Worm (Caenorhabditis elegans): ENCODE results near the gene dhps-1.

dhps-1 gene

DNA sequence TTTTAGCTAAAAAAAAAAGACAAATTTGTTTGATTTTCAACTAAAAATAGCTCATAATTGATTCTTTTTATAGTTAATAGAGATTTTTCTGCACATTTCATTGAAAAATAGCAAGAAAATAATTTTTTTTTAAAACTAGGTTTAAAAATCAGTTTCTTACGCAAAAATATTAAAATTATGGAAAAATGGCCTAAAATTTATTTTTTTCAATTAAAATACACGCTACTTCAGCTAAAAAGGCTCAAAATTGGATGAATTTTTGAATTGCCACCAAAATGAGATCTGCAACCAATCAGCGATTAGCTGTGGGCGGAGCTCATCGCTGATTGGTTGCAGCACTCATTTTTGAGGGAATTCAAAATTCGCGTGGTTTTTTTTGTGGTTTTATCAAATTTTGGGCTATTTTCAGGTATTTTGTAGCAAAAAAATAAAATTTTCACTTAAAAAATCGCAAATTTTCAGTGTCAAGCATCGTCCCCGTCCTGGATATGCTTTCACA lies 29.6 kb upstream of the dhps-1 start:
- TF ChIP-seq sea-2 (GFP tag; optimal IDR thresholded peaks at IDR 0.05) (no peak), nfya-1 (tag; optimal IDR thresholded peaks at IDR 0.05; ENCODE audit: insufficient read depth) (peak; percentile 79)

DNA sequence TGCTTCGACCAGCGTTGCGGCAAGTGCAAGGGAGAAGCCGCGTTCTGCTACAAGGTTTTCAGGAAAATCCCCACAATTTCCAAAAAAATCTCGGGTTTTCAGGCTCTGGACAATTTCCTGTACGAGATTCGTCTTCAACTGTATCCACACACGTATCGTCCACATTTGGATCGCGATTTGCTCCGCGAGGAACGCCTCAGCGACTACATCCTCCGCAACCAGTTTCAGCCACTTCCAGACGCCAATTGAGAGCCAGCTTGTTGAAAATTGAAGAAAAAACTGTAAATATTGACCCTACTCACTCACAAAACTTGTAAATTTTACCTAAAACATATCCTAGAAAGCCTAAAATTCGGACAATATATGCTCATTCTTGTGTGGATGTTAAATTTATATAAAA lies 28.0 kb upstream of the dhps-1 start:
- TF ChIP-seq pha-4 (tag; optimal IDR thresholded peaks at IDR 0.05) (no peak), ama-1 (optimal IDR thresholded peaks at IDR 0.05) (peak; percentile 65), lsy-12 (tag; optimal IDR thresholded peaks at IDR 0.05) (peak; percentile 10)

DNA sequence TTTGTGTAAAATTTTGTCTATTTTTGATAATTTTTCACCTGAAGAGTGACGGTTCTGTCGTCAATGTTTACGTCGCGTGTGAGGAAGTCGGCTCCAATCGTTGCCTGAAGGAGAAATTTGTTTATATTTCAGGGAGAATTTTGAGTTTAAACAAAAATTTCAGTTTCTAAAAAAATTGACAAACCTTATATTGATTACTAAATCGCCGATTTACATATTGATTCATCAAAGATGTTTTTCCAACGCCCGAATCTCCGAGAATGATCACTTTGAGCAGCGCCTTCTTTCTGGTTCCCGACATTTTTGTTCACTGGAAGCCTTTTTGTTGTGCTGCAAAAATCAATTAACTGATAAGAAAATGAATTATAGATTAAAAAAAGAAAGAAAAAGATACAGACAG lies 26.2 kb upstream of the dhps-1 start, which contains the start of gene rab-7:
TSS of gene rab-7 (minus strand) at position 330 of the 400 bp plus-strand sequence.
- TF ChIP-seq elt-2 (tag; optimal IDR thresholded peaks at IDR 0.05): peak; percentile 37
- peak; percentile 1 for TF ChIP-seq pha-4 (tag; optimal IDR thresholded peaks at IDR 0.05)
- peak; percentile 7 for TF ChIP-seq pqm-1 (tag; optimal IDR thresholded peaks at IDR 0.05)
- no peak for TF ChIP-seq lsy-12 (tag; optimal IDR thresholded peaks at IDR 0.05)
- TF ChIP-seq ama-1 (optimal IDR thresholded peaks at IDR 0.05): peak; percentile 71
- no peak for TF ChIP-seq nhr-23 (tag; optimal IDR thresholded peaks at IDR 0.05)

DNA sequence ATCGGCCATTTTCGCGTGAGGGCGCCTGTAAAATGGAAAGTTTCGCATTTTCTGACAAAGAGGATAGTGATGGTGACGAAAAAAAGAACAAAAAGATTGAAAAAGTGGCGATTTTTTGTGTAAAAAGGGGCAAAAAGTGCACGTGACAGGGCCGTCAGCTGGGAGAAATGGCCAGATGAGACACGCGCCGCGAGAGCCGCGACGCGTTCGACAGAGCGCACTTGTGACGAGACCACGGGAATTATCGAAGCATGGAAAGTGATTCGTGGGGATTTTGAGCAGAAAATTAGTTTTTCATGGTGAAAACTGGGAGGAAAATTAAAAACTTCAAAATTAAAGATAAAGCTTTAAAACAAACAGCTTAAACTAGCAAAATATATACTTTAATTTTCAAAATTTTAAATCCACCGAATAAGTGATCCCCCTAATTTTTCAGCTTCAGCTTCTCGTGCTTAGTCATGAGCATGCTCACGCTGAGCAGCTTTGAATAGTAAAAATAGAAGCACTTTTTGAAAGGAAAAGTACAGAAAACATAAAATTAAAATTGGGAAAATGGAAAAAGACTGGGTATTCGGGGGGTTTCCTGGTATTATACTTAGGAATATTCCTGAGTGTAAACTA lies 25.2 kb upstream of the dhps-1 start, which contains the start of gene W03C9.5:
TSS of gene W03C9.5 (minus strand) at position 38 of the 621 bp plus-strand sequence.
- TF ChIP-seq fos-1 (tag; optimal IDR thresholded peaks at IDR 0.05): peak; percentile 22
- TF ChIP-seq nfya-1 (tag; optimal IDR thresholded peaks at IDR 0.05; ENCODE audit: insufficient read depth): peak; percentile 95
- peak; percentile 77 for TF ChIP-seq elt-2 (tag; optimal IDR thresholded peaks at IDR 0.05)
- TF ChIP-seq lin-39 (tag; optimal IDR thresholded peaks at IDR 0.05): peak; percentile 95
- TF ChIP-seq zag-1 (tag; optimal IDR thresholded peaks at IDR 0.05): peak; percentile 51
- peak; percentile 36 for TF ChIP-seq nhr-76 (tag; optimal IDR thresholded peaks at IDR 0.05)
- no peak for TF ChIP-seq aly-2 (tag; optimal IDR thresholded peaks at IDR 0.05)
- TF ChIP-seq ceh-16 (tag; optimal IDR thresholded peaks at IDR 0.05): no peak
- TF ChIP-seq fkh-10 (GFP tag; optimal IDR thresholded peaks at IDR 0.05): peak; percentile 87
- TF ChIP-seq ztf-11 (tag; optimal IDR thresholded peaks at IDR 0.05): no peak
- TF ChIP-seq ztf-4 (tag; optimal IDR thresholded peaks at IDR 0.05): no peak
- peak; percentile 37 for TF ChIP-seq nhr-28 (tag; optimal IDR thresholded peaks at IDR 0.05)
- TF ChIP-seq unc-62 (GFP tag; optimal IDR thresholded peaks at IDR 0.05): peak; percentile 71
- TF ChIP-seq ceh-28 (tag; optimal IDR thresholded peaks at IDR 0.05): peak; percentile 65
- TF ChIP-seq lsy-12 (tag; optimal IDR thresholded peaks at IDR 0.05): peak; percentile 91
- no peak for TF ChIP-seq sea-2 (GFP tag; optimal IDR thresholded peaks at IDR 0.05)
- peak; percentile 89 for TF ChIP-seq nhr-11 (tag; optimal IDR thresholded peaks at IDR 0.05)
- TF ChIP-seq eor-1 (tag; optimal IDR thresholded peaks at IDR 0.05): no peak
- no peak for TF ChIP-seq nhr-237 (tag; optimal IDR thresholded peaks at IDR 0.05)
- TF ChIP-seq snpc-4 (tag; optimal IDR thresholded peaks at IDR 0.05): peak; percentile 83
- TF ChIP-seq nhr-25 (tag; optimal IDR thresholded peaks at IDR 0.05): peak; percentile 97
- no peak for TF ChIP-seq daf-12 (tag; optimal IDR thresholded peaks at IDR 0.05)
- TF ChIP-seq pha-4 (tag; optimal IDR thresholded peaks at IDR 0.05): peak; percentile 94
- TF ChIP-seq nhr-12 (tag; optimal IDR thresholded peaks at IDR 0.05): no peak
- peak; percentile 29 for TF ChIP-seq elt-1 (tag; optimal IDR thresholded peaks at IDR 0.05)
- peak; percentile 69 for TF ChIP-seq egl-5 (tag; optimal IDR thresholded peaks at IDR 0.05)
- TF ChIP-seq nhr-67 (tag; optimal IDR thresholded peaks at IDR 0.05): no peak
- TF ChIP-seq ama-1 (optimal IDR thresholded peaks at IDR 0.05): peak; percentile 55
- no peak for TF ChIP-seq fkh-2 (tag; optimal IDR thresholded peaks at IDR 0.05)
- TF ChIP-seq ceh-82 (tag; optimal IDR thresholded peaks at IDR 0.05): peak; percentile 17
- TF ChIP-seq mml-1 (tag; optimal IDR thresholded peaks at IDR 0.05): no peak
- peak; percentile 54 for TF ChIP-seq tbx-2 (tag; optimal IDR thresholded peaks at IDR 0.05)
- peak; percentile 57 for TF ChIP-seq egl-27 (tag; optimal IDR thresholded peaks at IDR 0.05)
- TF ChIP-seq lin-15B (tag; optimal IDR thresholded peaks at IDR 0.05): peak; percentile 98
- peak; percentile 63 for TF ChIP-seq skn-1 (tag; optimal IDR thresholded peaks at IDR 0.05)
- peak; percentile 79 for TF ChIP-seq mdl-1 (tag; optimal IDR thresholded peaks at IDR 0.05)
- TF ChIP-seq elt-3 (tag; optimal IDR thresholded peaks at IDR 0.05): peak in 1 of 3 experiments; percentile 63
- TF ChIP-seq ZK546.5 (tag; optimal IDR thresholded peaks at IDR 0.05): peak; percentile 12
- TF ChIP-seq jun-1 (tag; optimal IDR thresholded peaks at IDR 0.05): peak; percentile 93
- no peak for TF ChIP-seq ceh-9 (tag; optimal IDR thresholded peaks at IDR 0.05)
- TF ChIP-seq nhr-43 (tag; optimal IDR thresholded peaks at IDR 0.05; ENCODE audit: poor library complexity, severe bottlenecking): peak; percentile 77
- TF ChIP-seq pqm-1 (tag; optimal IDR thresholded peaks at IDR 0.05): peak; percentile 35
- peak; percentile 20 for TF ChIP-seq hmg-11 (tag; optimal IDR thresholded peaks at IDR 0.05)
- TF ChIP-seq R02D3.7 (tag; optimal IDR thresholded peaks at IDR 0.05): peak; percentile 78
- peak; percentile 86 for TF ChIP-seq nhr-23 (tag; optimal IDR thresholded peaks at IDR 0.05)

All from whole organism, L3 larva.